Worm (Caenorhabditis elegans): ENCODE measurements around the gene tmc-1.
A peak's percentile ranks its signal among the peaks of the same experiment; 100 is the strongest.

The tmc-1 gene

ce11 chrX:1171617-1172016, 9.6 kb downstream of the tmc-1 start (continued):
- no peak for TF ChIP-seq mel-28 (tag; optimal IDR thresholded peaks at IDR 0.05; ENCODE audit: borderline replicate concordance)

DNA sequence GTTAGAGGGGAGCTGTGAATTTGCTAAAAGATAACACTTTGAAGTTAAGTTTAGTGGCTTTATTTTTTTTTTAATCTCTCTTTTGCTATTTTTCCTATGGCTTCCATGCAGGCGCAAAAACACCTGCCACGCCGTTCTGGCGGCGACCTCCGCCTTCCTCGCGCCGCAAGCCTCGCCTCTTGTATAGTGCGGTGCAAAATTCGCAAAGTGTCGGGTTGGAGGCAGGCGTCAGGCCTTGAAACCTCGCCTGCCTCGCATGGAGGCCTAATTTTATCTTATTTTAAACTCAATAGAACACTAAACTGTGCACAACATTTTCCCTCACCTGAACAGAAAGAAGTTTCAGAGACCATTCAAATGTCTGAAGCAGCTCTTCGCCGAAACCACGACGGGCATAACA, 10.0 kb downstream of the tmc-1 start:
- TF ChIP-seq F10E7.11 (tag; optimal IDR thresholded peaks at IDR 0.05) (no peak), akir-1 (GFP tag; optimal IDR thresholded peaks at IDR 0.05) (no peak), efl-1 (GFP tag; optimal IDR thresholded peaks at IDR 0.05) (no peak), zfh-2 (GFP tag; conservative IDR thresholded peaks at IDR 0.05) (peak; percentile 68)

DNA sequence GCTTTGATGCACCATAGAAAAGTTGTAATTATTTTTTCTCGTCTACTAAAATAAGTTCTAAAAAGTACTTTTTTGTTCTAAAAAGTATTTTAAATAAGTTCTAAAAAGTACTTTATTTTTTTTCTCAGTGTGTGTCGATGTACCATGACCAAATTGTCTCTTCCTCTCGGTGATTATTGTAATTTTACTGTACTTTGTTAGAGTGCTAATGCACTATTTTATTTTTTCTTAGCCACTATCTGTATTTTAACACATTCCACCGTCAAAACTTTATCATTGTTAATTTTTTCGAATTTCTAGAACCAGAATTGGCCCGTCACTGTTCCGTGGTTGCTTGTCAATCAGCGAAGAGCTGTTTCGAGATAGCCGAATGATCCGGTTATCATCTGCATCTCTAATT, 18.0 kb downstream of the tmc-1 start, which contains the start of gene hot-8:
Gene hot-8, plus strand, starts transcription at position 301 of the 400 bp plus-strand sequence.
- TF ChIP-seq let-526 (GFP tag; IDR thresholded peaks at IDR 0.05) (no peak), ztf-6 (GFP tag; IDR thresholded peaks at IDR 0.05) (no peak), Y67H2A.10 (GFP tag; conservative IDR thresholded peaks at IDR 0.05) (no peak), nfya-2 (GFP tag; IDR thresholded peaks at IDR 0.05) (no peak), F39B2.1 (GFP tag; IDR thresholded peaks at IDR 0.05) (no peak), ccch-3 (GFP tag; optimal IDR thresholded peaks at IDR 0.05) (no peak), ets-4 (GFP tag; optimal IDR thresholded peaks at IDR 0.05) (no peak), B0019.2 (GFP tag; conservative IDR thresholded peaks at IDR 0.05) (no peak), pha-4 (tag; optimal IDR thresholded peaks at IDR 0.05) (no peak), snpc-4 (GFP tag; optimal IDR thresholded peaks at IDR 0.05) (no peak), snpc-4 (tag; optimal IDR thresholded peaks at IDR 0.05) (no peak), snpc-1.3 (tag; optimal IDR thresholded peaks at IDR 0.05; ENCODE audit: insufficient read depth) (no peak), dpl-1 (GFP tag; optimal IDR thresholded peaks at IDR 0.05) (no peak), pbrm-1 (GFP tag; IDR thresholded peaks at IDR 0.05) (no peak), cebp-1 (GFP tag; IDR thresholded peaks at IDR 0.05) (no peak), cebp-1 (tag; optimal IDR thresholded peaks at IDR 0.05) (no peak), F57A8.1 (GFP tag; optimal IDR thresholded peaks at IDR 0.05) (no peak), rec-8 (tag; optimal IDR thresholded peaks at IDR 0.05) (no peak), Y56A3A.18 (GFP tag; IDR thresholded peaks at IDR 0.05) (no peak), somi-1 (GFP tag; optimal IDR thresholded peaks at IDR 0.05) (no peak), madf-8 (GFP tag; conservative IDR thresholded peaks at IDR 0.05) (no peak), hsf-1 (GFP tag; IDR thresholded peaks at IDR 0.05) (no peak)

DNA sequence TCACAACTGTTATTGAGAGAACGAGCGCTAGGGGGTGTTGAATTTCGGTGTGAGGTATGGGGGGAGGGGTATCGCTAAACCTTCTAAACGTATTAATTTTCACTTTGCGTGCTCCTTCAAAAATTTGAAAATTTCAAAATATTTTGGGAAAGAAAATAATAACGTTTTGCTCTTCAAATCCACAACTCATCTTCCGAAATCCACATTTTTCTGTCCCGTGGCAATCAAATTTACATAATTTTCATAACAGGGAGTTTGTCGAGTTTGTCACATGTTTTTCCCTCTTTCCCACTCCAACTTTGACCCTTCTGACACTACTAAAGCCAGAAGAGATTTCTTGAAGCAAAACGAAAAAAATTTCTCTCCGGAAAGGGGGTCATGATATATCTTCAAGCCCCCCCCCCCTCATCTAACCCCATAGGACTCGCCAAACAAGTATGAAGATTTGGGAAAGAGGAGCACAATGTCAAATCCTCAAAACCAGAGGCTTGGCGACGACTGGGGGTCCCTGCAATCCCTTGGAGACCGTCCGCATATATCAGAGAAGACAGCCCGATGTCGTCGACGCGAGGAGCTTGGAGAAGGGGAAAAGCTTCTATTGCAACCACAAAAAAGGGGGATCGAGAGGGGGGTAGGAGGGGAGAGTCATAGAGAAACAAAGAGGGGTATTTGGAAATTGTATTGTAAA, 19.4 kb downstream of the tmc-1 start:
- peak; percentile 55; the same call in 1 of the 2 replicates for TF ChIP-seq zfh-2 (GFP tag; conservative IDR thresholded peaks at IDR 0.05)
- no peak for TF ChIP-seq hlh-12 (tag; optimal IDR thresholded peaks at IDR 0.05)

DNA sequence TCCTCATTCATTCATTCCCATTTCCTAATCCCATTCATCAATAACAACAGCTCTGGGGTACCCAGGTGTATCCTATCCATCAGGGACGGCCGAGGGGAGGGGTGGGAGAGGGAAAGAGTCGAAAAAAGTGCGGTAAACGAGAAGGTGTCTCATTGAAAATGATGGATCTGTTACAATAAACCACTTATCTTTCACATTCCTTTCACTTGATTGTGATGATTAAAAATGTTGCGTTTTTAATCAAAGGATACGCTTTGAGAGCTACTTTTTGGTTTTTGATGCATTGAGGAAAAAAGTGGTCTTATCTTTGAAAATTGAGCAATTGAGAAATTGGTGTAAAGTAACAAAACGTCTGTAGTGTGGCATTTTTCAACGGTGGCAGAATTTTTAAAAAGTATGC, 21.3 kb downstream of the tmc-1 start:
- TF ChIP-seq lsy-27 (tag; optimal IDR thresholded peaks at IDR 0.05; ENCODE audit: borderline replicate concordance, insufficient read depth): no peak
- no peak for TF ChIP-seq T07F8.4 (tag; optimal IDR thresholded peaks at IDR 0.05)
- no peak for TF ChIP-seq attf-5 (GFP tag; optimal IDR thresholded peaks at IDR 0.05)
- no peak for TF ChIP-seq nfya-2 (GFP tag; IDR thresholded peaks at IDR 0.05)
- TF ChIP-seq athp-1 (tag; optimal IDR thresholded peaks at IDR 0.05): no peak
- TF ChIP-seq nhr-120 (GFP tag; IDR thresholded peaks at IDR 0.05): no peak
- TF ChIP-seq hmg-20 (GFP tag; IDR thresholded peaks at IDR 0.05): no peak
- no peak for TF ChIP-seq F39B2.1 (GFP tag; IDR thresholded peaks at IDR 0.05)
- TF ChIP-seq ets-4 (GFP tag; optimal IDR thresholded peaks at IDR 0.05): no peak

Measured in whole organism, young adult.